Fruit fly (Drosophila melanogaster) whole organism, embryonic: ENCODE data around the gene saturn.

Experiments used
- Abd-B ChIP-seq: fragments of 200-800 bp; sonication (Bioruptor generic); optimal IDR thresholded peaks from 2 replicates; lab custom pipeline; 2018; ENCODE audit warnings: missing biosample characterization, mild to moderate bottlenecking, missing genetic modification characterization, moderate library complexity
- CG10267 ChIP-seq: fragments of 200-800 bp; sonication (Bioruptor generic); optimal IDR thresholded peaks from 2 replicates; lab custom pipeline; 2018; ENCODE audit warnings: missing biosample characterization, mild to moderate bottlenecking, missing genetic modification characterization, moderate library complexity
- CG10565 ChIP-seq: fragments of 200-800 bp; sonication (Bioruptor generic); optimal IDR thresholded peaks from 3 replicates; lab custom pipeline; 2016; ENCODE audit warnings: missing biosample characterization, mild to moderate bottlenecking, missing genetic modification characterization
- CG10979 ChIP-seq: fragments of 200-800 bp; sonication (Bioruptor generic); optimal IDR thresholded peaks from 2 replicates; lab custom pipeline; 2018; ENCODE audit warnings: missing biosample characterization, mild to moderate bottlenecking, missing genetic modification characterization, moderate library complexity
- CG11093 ChIP-seq: fragments of 200-800 bp; sonication (Bioruptor generic); IDR thresholded peaks from 3 replicates; pipeline ENCODE4 v1.3.6; 2022; ENCODE audit warnings: missing biosample characterization, missing genetic modification characterization
- CG13123 ChIP-seq: fragments of 200-800 bp; sonication (Bioruptor generic); optimal IDR thresholded peaks from 2 replicates; lab custom pipeline; 2016; ENCODE audit warnings: missing biosample characterization, missing genetic modification characterization
- CG14710 ChIP-seq: fragments of 200-800 bp; sonication (Bioruptor generic); optimal IDR thresholded peaks from 3 replicates; lab custom pipeline; 2019; ENCODE audit warnings: missing biosample characterization, mild to moderate bottlenecking, missing genetic modification characterization, moderate library complexity
- CG1647 ChIP-seq: fragments of 200-800 bp; sonication (Bioruptor generic); optimal IDR thresholded peaks from 3 replicates; lab custom pipeline; 2016; ENCODE audit warnings: missing biosample characterization, missing genetic modification characterization
- CG16813 ChIP-seq: fragments of 200-800 bp; sonication (Bioruptor generic); IDR thresholded peaks from 3 replicates; pipeline ENCODE4 v1.3.6; 2022; ENCODE audit warnings: missing biosample characterization, missing genetic modification characterization; ENCODE audit not compliant: partially characterized antibody
- CG17361 ChIP-seq: fragments of 200-800 bp; sonication (Bioruptor generic); IDR thresholded peaks from 3 replicates; pipeline ENCODE4 v1.3.6; 2022; ENCODE audit warnings: missing biosample characterization, missing genetic modification characterization
- CG18262 ChIP-seq: fragments of 200-800 bp; optimal IDR thresholded peaks from 3 replicates; lab custom pipeline; 2019; ENCODE audit warnings: missing biosample characterization, mild to moderate bottlenecking, missing genetic modification characterization, moderate library complexity
- CG2712 ChIP-seq: fragments of 200-800 bp; optimal IDR thresholded peaks from 3 replicates; lab custom pipeline; 2019; ENCODE audit warnings: missing biosample characterization, mild to moderate bottlenecking, missing genetic modification characterization, moderate library complexity
- CG32767 ChIP-seq: fragments of 200-800 bp; sonication (Bioruptor generic); IDR thresholded peaks from 2 replicates; pipeline ENCODE4 v1.3.6; 2022; ENCODE audit warnings: missing biosample characterization, missing genetic modification characterization
- CG32772 ChIP-seq: fragments of 200-800 bp; sonication (Bioruptor generic); IDR thresholded peaks from 2 replicates; pipeline ENCODE4 v1.3.6; 2022; ENCODE audit warnings: missing biosample characterization, missing genetic modification characterization
- CG42726 ChIP-seq: fragments of 200-800 bp; sonication (Bioruptor generic); IDR thresholded peaks from 2 replicates; pipeline ENCODE4 v1.3.6; 2022; ENCODE audit warnings: missing biosample characterization, missing genetic modification characterization; ENCODE audit not compliant: partially characterized antibody
- CG4730 ChIP-seq: fragments of 200-800 bp; sonication (Bioruptor generic); IDR thresholded peaks from 2 replicates; pipeline ENCODE4 v1.3.6; 2022; ENCODE audit warnings: missing biosample characterization, missing genetic modification characterization
- CG6272 ChIP-seq: fragments of 200-800 bp; sonication (Bioruptor generic); IDR thresholded peaks from 2 replicates; pipeline ENCODE4 v1.3.6; 2022; ENCODE audit warnings: missing biosample characterization, missing genetic modification characterization
- CG7271 ChIP-seq: fragments of 200-800 bp; sonication (Bioruptor generic); optimal IDR thresholded peaks from 2 replicates; lab custom pipeline; 2018; ENCODE audit warnings: missing biosample characterization, mild to moderate bottlenecking, missing genetic modification characterization, moderate library complexity
- CG8281 ChIP-seq: fragments of 200-800 bp; sonication (Bioruptor generic); optimal IDR thresholded peaks from 2 replicates; lab custom pipeline; 2018; ENCODE audit warnings: missing biosample characterization, mild to moderate bottlenecking, missing genetic modification characterization, moderate library complexity
- CTCF ChIP-seq: fragments of 200-800 bp; sonication (Bioruptor generic); optimal IDR thresholded peaks from 2 replicates; lab custom pipeline; 2017; ENCODE audit warnings: missing biosample characterization, mild to moderate bottlenecking, missing genetic modification characterization, moderate library complexity
- D ChIP-seq, 2 experiments: fragments of 200-800 bp in 1 of 2; fragments of >200 bp in 1 of 2; sonication (Bioruptor generic) in 1 of 2; optimal IDR thresholded peaks; 2 replicates in 1 of 2; 3 replicates in 1 of 2; lab custom pipeline; 2017; ENCODE audit warnings: mild to moderate bottlenecking in 1 of 2, missing biosample characterization in 1 of 2, missing genetic modification characterization in 1 of 2, missing genetic modification reagents in 1 of 2
- E2f1 ChIP-seq: fragments of 200-800 bp; sonication (Bioruptor generic); IDR thresholded peaks from 2 replicates; pipeline ENCODE4 v1.3.6; 2022; ENCODE audit warnings: missing biosample characterization, missing genetic modification characterization
- Hmx ChIP-seq: fragments of 200-800 bp; sonication (Bioruptor generic); optimal IDR thresholded peaks from 2 replicates; lab custom pipeline; 2016; ENCODE audit warnings: missing biosample characterization, missing genetic modification characterization
- Lhr ChIP-seq: fragments of 200-800 bp; sonication (Bioruptor generic); optimal IDR thresholded peaks from 3 replicates; lab custom pipeline; 2017; ENCODE audit warnings: mild to moderate bottlenecking, missing biosample characterization, missing genetic modification reagents, missing genetic modification characterization
- Lim3 ChIP-seq: fragments of 200-800 bp; sonication (Bioruptor generic); IDR thresholded peaks from 2 replicates; pipeline ENCODE4 v1.3.6; 2022; ENCODE audit warnings: missing biosample characterization, missing genetic modification characterization
- Meics ChIP-seq: fragments of 200-800 bp; sonication (Bioruptor generic); optimal IDR thresholded peaks from 2 replicates; lab custom pipeline; 2017; ENCODE audit warnings: missing biosample characterization, mild to moderate bottlenecking, missing genetic modification characterization
- NfI ChIP-seq: fragments of 200-800 bp; sonication (Bioruptor generic); optimal IDR thresholded peaks from 3 replicates; lab custom pipeline; 2018; ENCODE audit warnings: missing biosample characterization, mild to moderate bottlenecking, missing genetic modification characterization, moderate library complexity
- Scr ChIP-seq: fragments of 200-800 bp; sonication (Bioruptor generic); IDR thresholded peaks from 2 replicates; pipeline ENCODE4 v1.3.6; 2022; ENCODE audit warnings: missing biosample characterization, missing genetic modification characterization; ENCODE audit not compliant: partially characterized antibody
- Six4 ChIP-seq: fragments of 200-800 bp; sonication (Bioruptor generic); optimal IDR thresholded peaks from 2 replicates; lab custom pipeline; 2016; ENCODE audit warnings: missing biosample characterization, missing genetic modification characterization
- Stat92E ChIP-seq, 3 experiments: fragments of >200 bp in 2 of 3; fragments of 200-800 bp in 1 of 3; sonication (Bioruptor generic) in 1 of 3; optimal IDR thresholded peaks; 2 replicates each; lab custom pipeline; 2017 to 2019; ENCODE audit warnings: missing biosample characterization in 3 of 3, missing genetic modification characterization in 3 of 3, mild to moderate bottlenecking in 1 of 3, moderate library complexity in 1 of 3
- Usf ChIP-seq: fragments of 200-800 bp; sonication (Bioruptor generic); optimal IDR thresholded peaks from 2 replicates; lab custom pipeline; 2017; ENCODE audit warnings: missing genotype, missing biosample characterization, missing genetic modification characterization
- al ChIP-seq: fragments of 200-800 bp; sonication (Bioruptor generic); IDR thresholded peaks from 2 replicates; pipeline ENCODE4 v1.3.6; 2022; ENCODE audit warnings: missing biosample characterization, missing genetic modification characterization
- ato ChIP-seq: fragments of 200-800 bp; sonication (Bioruptor generic); IDR thresholded peaks from 2 replicates; pipeline ENCODE4 v1.3.6; 2022; ENCODE audit warnings: missing biosample characterization, missing genetic modification characterization; ENCODE audit not compliant: partially characterized antibody
- bcd ChIP-seq: fragments of 200-800 bp; sonication (Bioruptor generic); optimal IDR thresholded peaks from 2 replicates; lab custom pipeline; 2017; ENCODE audit warnings: missing biosample characterization, mild to moderate bottlenecking, missing genetic modification characterization
- chinmo ChIP-seq: fragments of 200-800 bp; sonication (Bioruptor generic); IDR thresholded peaks from 4 replicates; pipeline ENCODE4 v1.3.6; 2022; ENCODE audit warnings: missing biosample characterization, missing genetic modification characterization; ENCODE audit not compliant: partially characterized antibody
- disco-r ChIP-seq: fragments of 200-800 bp; sonication (Bioruptor generic); optimal IDR thresholded peaks from 2 replicates; lab custom pipeline; 2016; ENCODE audit warnings: missing biosample characterization, missing genetic modification characterization
- dpn ChIP-seq, 2 experiments: fragments of 200-800 bp; sonication (Bioruptor generic); optimal IDR thresholded peaks; 3 replicates each; lab custom pipeline; 2016; ENCODE audit warnings: missing biosample characterization in 2 of 2, missing genetic modification characterization in 2 of 2
- gsb ChIP-seq: fragments of 200-800 bp; sonication (Bioruptor generic); IDR thresholded peaks from 2 replicates; pipeline ENCODE4 v1.3.6; 2022; ENCODE audit warnings: missing biosample characterization, missing genetic modification characterization
- kay ChIP-seq: fragments of 200-800 bp; sonication (Bioruptor generic); optimal IDR thresholded peaks from 2 replicates; lab custom pipeline; 2016; ENCODE audit warnings: missing biosample characterization, missing genetic modification characterization
- knrl ChIP-seq: fragments of 200-800 bp; sonication (Bioruptor generic); IDR thresholded peaks from 3 replicates; pipeline ENCODE4 v1.3.6; 2022; ENCODE audit warnings: missing biosample characterization, missing genetic modification characterization; ENCODE audit not compliant: partially characterized antibody
- maf-S ChIP-seq: fragments of 200-800 bp; sonication (Bioruptor generic); optimal IDR thresholded peaks from 2 replicates; lab custom pipeline; 2016; ENCODE audit warnings: missing biosample characterization, missing genetic modification characterization
- pb ChIP-seq: fragments of 200-800 bp; sonication (Bioruptor generic); optimal IDR thresholded peaks from 3 replicates; lab custom pipeline; 2016; ENCODE audit warnings: missing biosample characterization, missing genetic modification characterization
- pita ChIP-seq: fragments of 200-800 bp; sonication (Bioruptor generic); optimal IDR thresholded peaks from 2 replicates; lab custom pipeline; 2017; ENCODE audit warnings: missing biosample characterization, mild to moderate bottlenecking, missing genetic modification characterization
- psq ChIP-seq: fragments of 200-800 bp; sonication (Bioruptor generic); optimal IDR thresholded peaks from 2 replicates; lab custom pipeline; 2017; ENCODE audit warnings: missing biosample characterization, missing genetic modification characterization
- sob ChIP-seq: fragments of 200-800 bp; sonication (Bioruptor generic); IDR thresholded peaks from 2 replicates; pipeline ENCODE4 v1.3.6; 2022; ENCODE audit warnings: missing biosample characterization, missing genetic modification characterization
- stwl ChIP-seq: fragments of 200-800 bp; sonication (Bioruptor generic); optimal IDR thresholded peaks from 3 replicates; lab custom pipeline; 2018; ENCODE audit warnings: missing biosample characterization, mild to moderate bottlenecking, missing genetic modification characterization, moderate library complexity
- tna ChIP-seq: fragments of 200-800 bp; sonication (Bioruptor generic); IDR thresholded peaks from 2 replicates; pipeline ENCODE4 v1.3.6; 2022; ENCODE audit warnings: missing biosample characterization, missing genetic modification characterization; ENCODE audit not compliant: partially characterized antibody
- vnd ChIP-seq: fragments of 200-800 bp; sonication (Bioruptor generic); IDR thresholded peaks from 3 replicates; pipeline ENCODE4 v1.3.6; 2022; ENCODE audit warnings: missing biosample characterization, missing genetic modification characterization; ENCODE audit not compliant: partially characterized antibody
- wdn ChIP-seq: fragments of 200-800 bp; sonication (Bioruptor generic); IDR thresholded peaks from 2 replicates; pipeline ENCODE4 v1.3.6; 2022; ENCODE audit warnings: missing biosample characterization, missing genetic modification characterization

The saturn gene

dm6 chr3L:14212300-14212893 is 9.3 kb downstream of the saturn start (continued):
- TF ChIP-seq disco-r (GFP tag; lab: Kevin White, UChicago) (no peak), Meics (GFP tag; lab: Kevin White, UChicago) (no peak), CG1647 (GFP tag; lab: Kevin White, UChicago) (no peak), pita (GFP tag; lab: Kevin White, UChicago) (peak; percentile 68), Lim3 (GFP tag; lab: Robert Waterston, UW) (no peak), CG2712 (tag; lab: Kevin White, UChicago) (peak; percentile 28), CG32772 (GFP tag; lab: Robert Waterston, UW) (no peak), CG8281 (no peak), Abd-B (GFP tag; lab: Kevin White, UChicago) (no peak), CG14710 (peak; percentile 29), CG32767 (GFP tag; lab: Robert Waterston, UW) (no peak), Scr (GFP tag; lab: Robert Waterston, UW) (peak; percentile 31), tna (GFP tag; lab: Robert Waterston, UW) (no peak), maf-S (GFP tag; lab: Kevin White, UChicago) (no peak), E2f1 (GFP tag; lab: Robert Waterston, UW) (no peak), CG10267 (peak; percentile 28), gsb (GFP tag; lab: Robert Waterston, UW) (no peak), Hmx (GFP tag; lab: Kevin White, UChicago) (no peak), ato (GFP tag; lab: Robert Waterston, UW) (peak; percentile 18; the same call in 1 of the 2 replicates), knrl (GFP tag; lab: Robert Waterston, UW) (peak; percentile 66), CG10979 (no peak), psq (no peak), CG16813 (peak; percentile 45; the same call in 2 of the 3 replicates), CG13123 (GFP tag; lab: Kevin White, UChicago) (no peak), kay (GFP tag; lab: Kevin White, UChicago) (no peak), Usf (no peak), CG10565 (GFP tag; lab: Kevin White, UChicago) (no peak), Stat92E (GFP tag; optimal IDR thresholded peaks at IDR 0.05; lab: Kevin White, UChicago) (no peak), pb (no peak), CG42726 (GFP tag; lab: Robert Waterston, UW) (peak; percentile 72), CG18262 (tag; lab: Kevin White, UChicago) (no peak), Six4 (no peak), CG4730 (GFP tag; lab: Robert Waterston, UW) (no peak), Lhr (GFP tag; lab: Kevin White, UChicago) (peak; percentile 14), CG11093 (GFP tag; lab: Robert Waterston, UW) (no peak), dpn (GFP tag; optimal IDR thresholded peaks at IDR 0.05; lab: Kevin White, UChicago) (no peak), NfI (GFP tag; lab: Kevin White, UChicago) (no peak), al (no peak), bcd (GFP tag; lab: Kevin White, UChicago) (no peak), sob (GFP tag; lab: Robert Waterston, UW) (no peak), CG6272 (GFP tag; lab: Robert Waterston, UW) (no peak), CG17361 (peak; percentile 47; the same call in 1 of the 3 replicates), vnd (GFP tag; lab: Robert Waterston, UW) (0 out of 3 replicates have a peak, but pooled peaks have one; percentile 17), wdn (no peak), stwl (tag; lab: Kevin White, UChicago) (peak; percentile 73), CG7271 (tag; lab: Kevin White, UChicago) (no peak), chinmo (GFP tag; lab: Robert Waterston, UW) (0 out of 4 replicates have a peak, but pooled peaks have one; percentile 3), CTCF (GFP tag; lab: Kevin White, UChicago) (peak; percentile 86), D (optimal IDR thresholded peaks at IDR 0.05; lab: Kevin White, UChicago) (no peak), D (GFP tag; optimal IDR thresholded peaks at IDR 0.05; lab: Kevin White, UChicago) (no peak)
